Worm (Caenorhabditis elegans) whole organism, early embryonic: ENCODE results near the gene gstk-2.

ENCODE experiments used
- B0310.2 ChIP-seq: sonication (generic microtip); optimal IDR thresholded peaks from 2 replicates; lab custom pipeline; 2016; ENCODE audit warnings: mild to moderate bottlenecking, missing genetic modification characterization, missing compliant biosample characterization
- F13C5.2 ChIP-seq: sonication (generic microtip); optimal IDR thresholded peaks from 2 replicates; lab custom pipeline; 2017; ENCODE audit warnings: mild to moderate bottlenecking, missing genetic modification characterization, inconsistent platforms, missing compliant biosample characterization
- aly-1 ChIP-seq: sonication (generic microtip); optimal IDR thresholded peaks from 2 replicates; lab custom pipeline; 2016; ENCODE audit warnings: missing genetic modification characterization, missing compliant biosample characterization
- ama-1 ChIP-seq: fragments of 150-350 bp; optimal IDR thresholded peaks from 2 replicates; lab custom pipeline; 2014
- ceh-36 ChIP-seq: sonication (generic microtip); optimal IDR thresholded peaks from 2 replicates; lab custom pipeline; 2016; ENCODE audit warnings: missing genetic modification characterization, inconsistent platforms, missing compliant biosample characterization
- ets-7 ChIP-seq: sonication (generic microtip); optimal IDR thresholded peaks from 2 replicates; lab custom pipeline; 2016; ENCODE audit warnings: missing genotype, missing genetic modification characterization, missing compliant biosample characterization
- flt-1 ChIP-seq: fragments of 200-800 bp; sonication (Bioruptor generic); IDR thresholded peaks from 2 replicates; pipeline ENCODE4 v1.3.6; 2022; ENCODE audit warnings: missing genetic modification characterization, missing compliant biosample characterization
- hmbx-1 ChIP-seq: sonication (generic microtip); optimal IDR thresholded peaks from 2 replicates; lab custom pipeline; 2016; ENCODE audit warnings: mild to moderate bottlenecking, missing genetic modification characterization, missing compliant biosample characterization
- hmg-4 ChIP-seq: fragments of 200-800 bp; sonication (Bioruptor generic); optimal IDR thresholded peaks from 2 replicates; lab custom pipeline; 2018; ENCODE audit warnings: mild to moderate bottlenecking, missing genetic modification characterization, missing compliant biosample characterization
- hnd-1 ChIP-seq: sonication (generic microtip); optimal IDR thresholded peaks from 2 replicates; lab custom pipeline; 2016; ENCODE audit warnings: missing genetic modification characterization, missing compliant biosample characterization
- tbx-11 ChIP-seq: fragments of 200-800 bp; sonication (Bioruptor generic); IDR thresholded peaks from 2 replicates; pipeline ENCODE4 v1.3.6; 2022; ENCODE audit warnings: missing genetic modification characterization, missing compliant biosample characterization
- tbx-37 ChIP-seq: fragments of 200-800 bp; sonication (Bioruptor generic); conservative IDR thresholded peaks from 2 replicates; pipeline ENCODE4 v1.3.6; 2022; ENCODE audit warnings: missing genetic modification reagents, missing genetic modification characterization, missing compliant biosample characterization
- tra-4 ChIP-seq: sonication (generic microtip); optimal IDR thresholded peaks from 2 replicates; lab custom pipeline; 2017; ENCODE audit warnings: missing genetic modification characterization, missing compliant biosample characterization

DNA sequence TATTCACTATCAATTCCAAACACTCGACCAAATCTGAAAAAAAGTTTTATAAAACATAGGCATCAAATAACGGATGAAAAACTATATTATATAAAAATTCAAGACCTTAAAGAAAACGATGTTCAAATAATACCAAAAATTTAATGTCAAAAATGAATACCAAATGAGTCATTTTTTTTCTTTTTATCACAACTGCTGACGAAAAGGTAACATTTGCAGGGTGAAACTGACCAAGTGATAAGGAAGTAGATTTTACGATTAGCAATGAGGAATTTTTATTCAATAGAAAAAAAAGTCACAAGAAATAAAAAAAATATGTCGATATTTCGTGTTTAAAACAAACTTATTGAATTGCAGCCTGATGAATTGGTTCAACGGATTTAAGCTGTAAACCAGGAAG, 43.8 kb upstream of the gstk-2 start, which contains the start of gene C06E4.8:
- TF ChIP-seq ets-7 (tag; lab: Kevin White, UChicago) (no peak), hnd-1 (no peak), tbx-11 (GFP tag; lab: Robert Waterston, UW) (no peak), ceh-36 (tag; lab: Kevin White, UChicago) (no peak), flt-1 (GFP tag; lab: Robert Waterston, UW) (no peak), tbx-37 (GFP tag; lab: Robert Waterston, UW) (no peak), hmbx-1 (tag; lab: Kevin White, UChicago) (no peak), hmg-4 (no peak), F13C5.2 (tag; lab: Kevin White, UChicago) (no peak), ama-1 (lab: Kevin White, UChicago) (no peak), B0310.2 (no peak), tra-4 (no peak), aly-1 (tag; lab: Kevin White, UChicago) (no peak)
